Worm (Caenorhabditis elegans) whole organism, late embryonic: Measurements from ENCODE around the gene K09E4.1.

Source experiments
- Y22D7AL.16 ChIP-seq: sonication (generic microtip); optimal IDR thresholded peaks from 2 replicates; lab custom pipeline; 2016; ENCODE audit warnings: missing genetic modification characterization, missing compliant biosample characterization
- ama-1 ChIP-seq: fragments of 150-350 bp; optimal IDR thresholded peaks from 2 replicates; lab custom pipeline; 2014
- ceh-18 ChIP-seq: sonication (generic microtip); optimal IDR thresholded peaks from 2 replicates; lab custom pipeline; 2016; ENCODE audit warnings: missing genetic modification characterization, missing compliant biosample characterization
- pha-4 ChIP-seq: fragments of 150-350 bp; optimal IDR thresholded peaks from 2 replicates; lab custom pipeline; 2018; ENCODE audit warnings: missing biosample characterization, missing genetic modification reagents, missing genetic modification characterization
- unc-55 ChIP-seq: sonication (generic microtip); optimal IDR thresholded peaks from 2 replicates; lab custom pipeline; 2017; ENCODE audit warnings: missing biosample characterization, missing genetic modification reagents, missing genetic modification characterization

ce11 chrII:14175099-14175498 lies 37.5 kb downstream of the K09E4.1 start, which contains the start of gene Y48B6A.5:
- TF ChIP-seq unc-55 (GFP tag; lab: Kevin White, UChicago) (no peak), ceh-18 (tag; lab: Kevin White, UChicago) (no peak), Y22D7AL.16 (tag; lab: Kevin White, UChicago) (no peak), pha-4 (tag; lab: Kevin White, UChicago) (no peak), ama-1 (no peak)
